Worm (Caenorhabditis elegans): ENCODE measurements around the gene srbc-8.
"Not testable (repeated sequence)": the region's sequence is repeated elsewhere in the genome, so short reads cannot be mapped to it uniquely, and the experiment has no call there.

Gene srbc-8

ce11 chrV:7514939-7515338, 30.0 kb upstream of the srbc-8 start, which contains the start of gene srb-18:
srb-18 (plus strand) TSS chrV:7515239.
- TF ChIP-seq ceh-14 (tag; optimal IDR thresholded peaks at IDR 0.05), result no peak
- no peak for TF ChIP-seq ama-1 (optimal IDR thresholded peaks at IDR 0.05)
- no peak for TF ChIP-seq ceh-6 (GFP tag; optimal IDR thresholded peaks at IDR 0.05)
- TF ChIP-seq ceh-19 (GFP tag; optimal IDR thresholded peaks at IDR 0.05), result no peak
- TF ChIP-seq ceh-45 (GFP tag; IDR thresholded peaks at IDR 0.05), result no peak
- no peak for TF ChIP-seq T23F11.4 (GFP tag; optimal IDR thresholded peaks at IDR 0.05)
- TF ChIP-seq pat-9 (tag; optimal IDR thresholded peaks at IDR 0.05), result no peak
- TF ChIP-seq C38D4.7 (GFP tag; optimal IDR thresholded peaks at IDR 0.05), result no peak

ce11 chrV:7511465-7511864, 26.6 kb upstream of the srbc-8 start, which contains the start of gene nhr-171:
nhr-171 (plus strand) TSS chrV:7511765.
- TF ChIP-seq ceh-45 (GFP tag; IDR thresholded peaks at IDR 0.05); hlh-15 (tag; optimal IDR thresholded peaks at IDR 0.05); ztf-16 (tag; optimal IDR thresholded peaks at IDR 0.05): not testable (repeated sequence)

ce11 chrV:7508566-7509044, 23.7 kb upstream of the srbc-8 start, which contains the start of the genes str-31 and nhr-172:
str-31 (minus strand) TSS chrV:7508666.
nhr-172 (plus strand) TSS chrV:7508994.
- no peak for TF ChIP-seq zip-5 (tag; optimal IDR thresholded peaks at IDR 0.05)
- TF ChIP-seq gmeb-2 (tag; optimal IDR thresholded peaks at IDR 0.05), result no peak
- TF ChIP-seq elt-2 (tag; optimal IDR thresholded peaks at IDR 0.05), result peak; percentile 63
- TF ChIP-seq pha-2 (tag; optimal IDR thresholded peaks at IDR 0.05), result no peak
- no peak for TF ChIP-seq ceh-31 (tag; optimal IDR thresholded peaks at IDR 0.05)
- no peak for TF ChIP-seq lim-6 (tag; optimal IDR thresholded peaks at IDR 0.05)

DNA sequence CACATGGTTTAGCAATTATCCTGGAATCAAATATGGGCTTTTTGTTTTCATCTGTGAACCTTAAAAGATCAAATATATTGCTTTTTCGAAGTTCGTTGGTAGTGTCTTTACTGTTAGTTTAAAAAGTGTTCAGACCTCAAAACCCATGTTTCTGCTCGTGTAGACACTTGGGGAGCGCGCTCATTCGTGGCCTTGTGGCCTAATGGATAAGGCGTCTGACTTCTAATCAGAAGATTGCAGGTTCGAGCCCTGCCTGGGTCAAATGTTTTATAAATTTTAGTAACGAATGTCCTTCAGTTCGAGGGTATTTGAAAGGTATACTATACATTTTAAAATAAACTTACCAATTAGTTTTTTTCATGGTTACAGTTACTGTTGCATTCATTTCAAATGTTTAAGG, 21.3 kb upstream of the srbc-8 start:
- TF ChIP-seq pha-2 (tag; optimal IDR thresholded peaks at IDR 0.05) (no peak), nfya-1 (tag; optimal IDR thresholded peaks at IDR 0.05) (no peak), F13H6.1 (tag; optimal IDR thresholded peaks at IDR 0.05) (no peak), gmeb-2 (tag; optimal IDR thresholded peaks at IDR 0.05) (no peak), pag-3 (tag; optimal IDR thresholded peaks at IDR 0.05; ENCODE audit: borderline replicate concordance) (no peak), ceh-14 (tag; optimal IDR thresholded peaks at IDR 0.05) (no peak), ceh-34 (tag; optimal IDR thresholded peaks at IDR 0.05) (no peak), pqm-1 (tag; optimal IDR thresholded peaks at IDR 0.05) (no peak), ama-1 (optimal IDR thresholded peaks at IDR 0.05) (no peak), ttx-3 (tag; optimal IDR thresholded peaks at IDR 0.05) (no peak), fkh-10 (GFP tag; optimal IDR thresholded peaks at IDR 0.05) (no peak), che-1 (tag; optimal IDR thresholded peaks at IDR 0.05) (no peak), ceh-19 (GFP tag; optimal IDR thresholded peaks at IDR 0.05) (no peak)

- TF ChIP-seq C08G9.2 (tag; optimal IDR thresholded peaks at IDR 0.05) (no peak), pha-2 (tag; optimal IDR thresholded peaks at IDR 0.05) (no peak), fkh-10 (GFP tag; optimal IDR thresholded peaks at IDR 0.05) (no peak), ceh-9 (tag; optimal IDR thresholded peaks at IDR 0.05) (no peak), ref-2 (tag; optimal IDR thresholded peaks at IDR 0.05) (no peak), rnt-1 (tag; optimal IDR thresholded peaks at IDR 0.05) (no peak), fkh-6 (tag; optimal IDR thresholded peaks at IDR 0.05) (no peak)
Measured at ce11 chrV:7504271-7504670, 19.4 kb upstream of the srbc-8 start, which contains the start of gene srh-229. srh-229 (minus strand) TSS chrV:7504371.

ce11 chrV:7501194-7501593, 16.3 kb upstream of the srbc-8 start:
- TF ChIP-seq unc-42 (tag; optimal IDR thresholded peaks at IDR 0.05), result no peak
- no peak for TF ChIP-seq sox-2 (GFP tag; IDR thresholded peaks at IDR 0.05)
- TF ChIP-seq K02D7.2 (tag; optimal IDR thresholded peaks at IDR 0.05), result no peak
- no peak for TF ChIP-seq Y22D7AL.16 (tag; optimal IDR thresholded peaks at IDR 0.05)
- TF ChIP-seq pha-2 (tag; optimal IDR thresholded peaks at IDR 0.05), result no peak
- TF ChIP-seq ets-4 (tag; optimal IDR thresholded peaks at IDR 0.05), result no peak
- no peak for TF ChIP-seq ceh-48 (tag; optimal IDR thresholded peaks at IDR 0.05)
- TF ChIP-seq ceh-31 (tag; optimal IDR thresholded peaks at IDR 0.05), result no peak
